Worm (Caenorhabditis elegans): ENCODE data around the gene cld-9.

DNA sequence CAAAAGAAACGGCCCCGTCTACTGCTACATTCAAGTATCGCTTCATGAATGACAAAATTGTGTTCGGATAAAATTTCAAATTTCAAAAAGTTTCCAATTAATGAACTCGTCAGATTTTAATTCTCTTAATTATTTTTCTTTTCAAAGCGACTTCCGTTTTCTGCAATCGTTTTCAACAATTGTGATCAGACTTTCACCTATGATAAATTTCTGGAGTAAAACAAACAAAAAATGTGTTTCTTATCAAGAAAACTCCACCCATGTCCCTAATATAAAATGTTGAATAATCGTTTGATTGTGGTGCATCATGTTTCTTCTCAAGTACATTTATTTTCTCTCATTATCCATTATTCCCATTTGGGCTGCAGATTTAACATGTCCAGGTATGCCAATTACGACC lies 19.5 kb upstream of the cld-9 start, which contains the start of gene F20G2.5:
- TF ChIP-seq ceh-19 (GFP tag; optimal IDR thresholded peaks at IDR 0.05) (no peak), elt-2 (tag; optimal IDR thresholded peaks at IDR 0.05) (no peak), pat-9 (tag; optimal IDR thresholded peaks at IDR 0.05) (no peak), nhr-232 (tag; optimal IDR thresholded peaks at IDR 0.05) (no peak)

Data from whole organism, late embryonic.